Worm (Caenorhabditis elegans) whole organism, young adult: ENCODE measurements around the gene col-72.

Experiments used
- F22D6.2 ChIP-seq: sonication (generic microtip); optimal IDR thresholded peaks from 2 replicates; lab custom pipeline; 2016; ENCODE audit warnings: mild to moderate bottlenecking, missing genetic modification characterization, missing compliant biosample characterization
- T07F8.4 ChIP-seq: sonication (generic microtip); optimal IDR thresholded peaks from 2 replicates; lab custom pipeline; 2016; ENCODE audit warnings: mild to moderate bottlenecking, missing genetic modification characterization, moderate library complexity, missing compliant biosample characterization
- him-1 ChIP-seq: sonication (generic microtip); optimal IDR thresholded peaks from 2 replicates; lab custom pipeline; 2016; ENCODE audit warnings: missing genotype, missing genetic modification reagents, missing genetic modification characterization, missing compliant biosample characterization

DNA sequence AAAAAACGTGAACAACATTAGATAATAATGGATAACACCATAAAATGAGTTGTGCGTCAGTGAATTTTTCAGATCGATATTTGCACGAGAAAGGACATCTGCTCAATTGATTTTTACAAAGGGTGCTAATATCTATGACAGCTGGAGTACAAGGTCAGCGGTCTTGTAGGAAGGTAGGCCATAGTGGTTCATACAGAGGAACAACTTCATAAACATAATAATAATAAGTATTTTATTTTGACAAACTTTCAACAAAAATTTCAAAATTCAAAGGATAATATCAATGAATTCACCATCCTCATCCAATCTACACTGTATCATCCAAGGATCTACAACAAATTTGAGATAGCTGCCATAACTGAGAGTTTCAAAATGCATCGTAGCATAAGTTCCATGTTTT lies 46.8 kb downstream of the col-72 start, which contains the start of gene fbxb-104:
- TF ChIP-seq him-1 (tag; lab: Kevin White, UChicago), result no peak
- no peak for TF ChIP-seq T07F8.4 (tag; lab: Kevin White, UChicago)
- no peak for TF ChIP-seq F22D6.2
